Fruit fly (Drosophila melanogaster): Measurements from ENCODE around the gene trol.

The trol gene

DNA sequence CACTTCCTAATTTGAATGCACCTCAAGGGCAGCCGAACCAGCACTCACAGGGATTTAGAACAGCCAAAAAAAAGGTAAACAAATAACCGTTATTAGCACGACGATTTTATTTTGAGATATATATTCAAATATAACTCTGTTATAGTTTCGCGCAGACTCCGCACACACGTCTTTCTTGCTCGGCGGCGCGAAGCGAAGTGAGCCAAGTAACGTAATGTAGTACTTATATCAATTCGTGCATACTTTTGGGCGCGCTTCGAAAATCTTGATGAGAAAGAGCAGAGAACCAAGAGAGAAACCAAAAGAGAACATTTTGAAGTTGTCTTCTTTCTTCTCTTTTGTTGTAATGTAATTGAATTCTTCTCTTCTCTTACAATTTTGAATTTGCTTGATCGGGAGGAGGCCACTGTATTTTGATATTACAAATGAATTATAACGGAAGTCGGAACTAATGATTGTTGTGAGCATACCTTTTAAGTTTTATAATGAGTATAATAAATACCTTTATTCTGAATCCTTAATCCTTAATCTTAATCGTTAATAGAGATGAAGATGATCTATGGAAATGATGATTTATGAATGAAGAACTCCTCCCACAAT, 75.3 kb downstream of the trol start, which contains the start of gene boi (continued):
- TF ChIP-seq NC2α (GFP tag; optimal IDR thresholded peaks at IDR 0.05) (no peak), org-1 (GFP tag; optimal IDR thresholded peaks at IDR 0.05) (no peak), cad (GFP tag; optimal IDR thresholded peaks at IDR 0.05) (no peak), ind (GFP tag; optimal IDR thresholded peaks at IDR 0.05) (no peak), bbx (GFP tag; IDR thresholded peaks at IDR 0.05; ENCODE audit: partially characterized antibody) (0 out of 2 replicates have a peak, but pooled peaks have one; percentile 28), CG11093 (GFP tag; IDR thresholded peaks at IDR 0.05) (no peak), CG32532 (GFP tag; IDR thresholded peaks at IDR 0.05) (no peak), CG18619 (GFP tag; optimal IDR thresholded peaks at IDR 0.05) (no peak), Blimp-1 (GFP tag; optimal IDR thresholded peaks at IDR 0.05) (no peak), CG12104 (GFP tag; optimal IDR thresholded peaks at IDR 0.05) (no peak), CG9932 (GFP tag; IDR thresholded peaks at IDR 0.05) (no peak), CG3838 (GFP tag; optimal IDR thresholded peaks at IDR 0.05) (no peak), CG18262 (tag; optimal IDR thresholded peaks at IDR 0.05) (no peak), Dbx (GFP tag; IDR thresholded peaks at IDR 0.05) (no peak), CG17568 (GFP tag; optimal IDR thresholded peaks at IDR 0.05) (peak; percentile 12), HHEX (GFP tag; optimal IDR thresholded peaks at IDR 0.05) (peak; percentile 17), CG8478 (optimal IDR thresholded peaks at IDR 0.05) (no peak), CG8388 (GFP tag; optimal IDR thresholded peaks at IDR 0.05) (no peak), Sox100B (GFP tag; optimal IDR thresholded peaks at IDR 0.05) (no peak), CG7556 (GFP tag; optimal IDR thresholded peaks at IDR 0.05) (no peak), D19A (tag; optimal IDR thresholded peaks at IDR 0.05) (peak; percentile 17), danr (GFP tag; IDR thresholded peaks at IDR 0.05) (no peak), CG12769 (tag; optimal IDR thresholded peaks at IDR 0.05) (no peak), lab (GFP tag; optimal IDR thresholded peaks at IDR 0.05) (peak; percentile 38), E2f1 (GFP tag; IDR thresholded peaks at IDR 0.05) (0 out of 2 replicates have a peak, but pooled peaks have one; percentile 10), trh (GFP tag; optimal IDR thresholded peaks at IDR 0.05) (no peak), CG4707 (GFP tag; optimal IDR thresholded peaks at IDR 0.05) (peak; percentile 11), dmrt11E (tag; optimal IDR thresholded peaks at IDR 0.05) (no peak), CG17385 (GFP tag; optimal IDR thresholded peaks at IDR 0.05) (peak; percentile 12), CG17612 (GFP tag; IDR thresholded peaks at IDR 0.05) (no peak), Meics (GFP tag; optimal IDR thresholded peaks at IDR 0.05) (no peak), btn (GFP tag; optimal IDR thresholded peaks at IDR 0.05) (no peak), sima (GFP tag; optimal IDR thresholded peaks at IDR 0.05) (no peak), CG7357 (GFP tag; IDR thresholded peaks at IDR 0.05) (no peak), CG7839 (tag; optimal IDR thresholded peaks at IDR 0.05) (no peak), CG8281 (tag; optimal IDR thresholded peaks at IDR 0.05) (no peak), CG4360 (GFP tag; IDR thresholded peaks at IDR 0.05) (no peak), CG12659 (GFP tag; optimal IDR thresholded peaks at IDR 0.05) (no peak), CG4820 (GFP tag; optimal IDR thresholded peaks at IDR 0.05) (no peak), jing (GFP tag; optimal IDR thresholded peaks at IDR 0.05) (no peak), br (optimal IDR thresholded peaks at IDR 0.05) (no peak), tgo (GFP tag; IDR thresholded peaks at IDR 0.05) (no peak), tin (GFP tag; optimal IDR thresholded peaks at IDR 0.05) (no peak), CG13296 (GFP tag; optimal IDR thresholded peaks at IDR 0.05) (peak; percentile 21), Dp (GFP tag; optimal IDR thresholded peaks at IDR 0.05) (no peak), CG7372 (GFP tag; IDR thresholded peaks at IDR 0.05) (no peak), CG3847 (GFP tag; IDR thresholded peaks at IDR 0.05) (no peak), unpg (GFP tag; optimal IDR thresholded peaks at IDR 0.05) (no peak), hb (GFP tag; IDR thresholded peaks at IDR 0.05; ENCODE audit: partially characterized antibody) (no peak), CG16779 (GFP tag; IDR thresholded peaks at IDR 0.05) (no peak), sr (GFP tag; IDR thresholded peaks at IDR 0.05) (no peak), CG14014 (GFP tag; IDR thresholded peaks at IDR 0.05) (no peak)
